Worm (Caenorhabditis elegans): ENCODE results near the gene cht-5.

cht-5 gene

DNA sequence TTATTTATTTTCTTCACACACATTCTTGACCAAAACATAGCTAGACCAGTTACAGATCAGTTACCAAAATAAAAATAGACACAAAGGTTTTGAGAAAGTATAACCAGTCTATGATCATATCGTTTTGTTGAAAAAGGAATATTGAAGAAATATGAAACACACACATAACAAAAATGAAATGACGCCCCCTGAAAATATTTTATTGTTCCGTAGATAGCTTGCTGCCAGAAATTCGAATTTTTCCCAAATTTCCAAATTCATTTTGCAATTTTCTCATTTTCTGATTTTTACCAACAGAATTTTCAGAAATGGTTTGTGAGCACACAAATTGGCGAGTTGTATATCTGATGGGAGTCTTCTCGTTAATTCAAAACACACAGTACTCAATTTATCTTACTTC, 39.0 kb upstream of the cht-5 start, which contains the start of gene F57A8.7:
Gene F57A8.7 (plus strand): TSS at position 301 of the 400 bp plus-strand sequence.
- no peak for TF ChIP-seq nhr-12 (tag; optimal IDR thresholded peaks at IDR 0.05)
- no peak for TF ChIP-seq nhr-6 (tag; optimal IDR thresholded peaks at IDR 0.05)
- no peak for TF ChIP-seq lin-39 (tag; optimal IDR thresholded peaks at IDR 0.05)
- no peak for TF ChIP-seq nhr-23 (tag; optimal IDR thresholded peaks at IDR 0.05)
- TF ChIP-seq mab-5 (tag; optimal IDR thresholded peaks at IDR 0.05) = no peak
- no peak for TF ChIP-seq R02D3.7 (tag; optimal IDR thresholded peaks at IDR 0.05)
- TF ChIP-seq unc-39 (tag; optimal IDR thresholded peaks at IDR 0.05) = no peak
- no peak for TF ChIP-seq crh-2 (tag; optimal IDR thresholded peaks at IDR 0.05)
- no peak for TF ChIP-seq elt-1 (tag; optimal IDR thresholded peaks at IDR 0.05)
- no peak for TF ChIP-seq ceh-82 (tag; optimal IDR thresholded peaks at IDR 0.05)
- no peak for TF ChIP-seq mdl-1 (tag; optimal IDR thresholded peaks at IDR 0.05)
- TF ChIP-seq dmd-4 (tag; optimal IDR thresholded peaks at IDR 0.05) = no peak
- TF ChIP-seq sma-3 (GFP tag; optimal IDR thresholded peaks at IDR 0.05) = no peak
- no peak for TF ChIP-seq lin-11 (tag; optimal IDR thresholded peaks at IDR 0.05)
- no peak for TF ChIP-seq nhr-11 (tag; optimal IDR thresholded peaks at IDR 0.05)
- no peak for TF ChIP-seq aly-2 (tag; optimal IDR thresholded peaks at IDR 0.05)
- no peak for TF ChIP-seq ztf-1 (GFP tag; conservative IDR thresholded peaks at IDR 0.05)

DNA sequence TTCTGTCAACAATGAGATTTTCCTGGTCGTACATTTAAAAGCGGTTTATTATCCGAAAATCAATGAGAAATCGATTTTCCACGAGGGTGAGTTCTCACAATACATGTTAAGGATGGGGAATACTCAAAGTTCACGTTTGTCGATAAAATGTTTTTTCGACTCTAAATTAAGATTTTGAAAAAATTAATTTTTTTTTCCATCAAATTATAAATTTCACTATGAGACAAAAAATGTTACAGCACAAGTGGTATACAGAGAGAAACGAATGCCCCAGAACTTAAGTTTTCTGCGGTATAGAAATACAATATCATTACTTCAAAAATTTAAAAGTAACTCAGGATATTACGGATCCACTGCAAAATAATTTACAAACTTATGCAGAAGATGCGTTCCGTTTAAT, 36.2 kb upstream of the cht-5 start, which contains the start of gene R04B5.1:
Gene R04B5.1 (minus strand): TSS at position 101 of the 400 bp plus-strand sequence.
- TF ChIP-seq nhr-237 (tag; optimal IDR thresholded peaks at IDR 0.05) (no peak), nhr-77 (tag; optimal IDR thresholded peaks at IDR 0.05) (no peak), ceh-82 (tag; optimal IDR thresholded peaks at IDR 0.05) (no peak), nhr-23 (tag; optimal IDR thresholded peaks at IDR 0.05) (no peak), crh-2 (tag; optimal IDR thresholded peaks at IDR 0.05) (no peak), fos-1 (tag; optimal IDR thresholded peaks at IDR 0.05) (no peak), mdl-1 (tag; optimal IDR thresholded peaks at IDR 0.05) (no peak), sem-4 (tag; optimal IDR thresholded peaks at IDR 0.05) (no peak), F13H6.1 (tag; optimal IDR thresholded peaks at IDR 0.05) (no peak), ceh-16 (tag; optimal IDR thresholded peaks at IDR 0.05) (no peak), egl-27 (tag; optimal IDR thresholded peaks at IDR 0.05) (no peak)

DNA sequence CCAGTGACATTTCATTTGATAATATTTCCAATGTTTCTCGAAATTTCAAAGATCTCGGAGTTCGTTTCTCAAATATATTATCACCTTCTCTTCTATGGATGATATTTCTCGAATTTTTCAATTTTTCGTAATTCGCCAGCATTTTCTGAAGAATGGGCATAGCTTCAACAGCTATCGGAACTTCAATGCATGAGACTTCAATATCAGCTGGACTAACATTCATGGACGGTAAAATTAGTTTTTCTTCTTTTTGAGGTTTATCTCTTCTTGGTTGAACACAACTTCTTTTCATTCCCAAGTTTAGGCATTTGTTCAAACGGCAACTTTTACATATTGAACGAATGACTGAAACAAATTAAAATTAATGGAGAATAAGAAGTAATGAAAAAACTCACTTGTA, 33.5 kb upstream of the cht-5 start:
- TF ChIP-seq ceh-16 (tag; optimal IDR thresholded peaks at IDR 0.05) = no peak
- no peak for TF ChIP-seq mab-5 (tag; optimal IDR thresholded peaks at IDR 0.05)
- no peak for TF ChIP-seq nhr-23 (tag; optimal IDR thresholded peaks at IDR 0.05)
- no peak for TF ChIP-seq snpc-4 (tag; optimal IDR thresholded peaks at IDR 0.05)
- no peak for TF ChIP-seq F13H6.1 (tag; optimal IDR thresholded peaks at IDR 0.05)
- no peak for TF ChIP-seq sma-9 (GFP tag; optimal IDR thresholded peaks at IDR 0.05)
- no peak for TF ChIP-seq sma-9 (tag; optimal IDR thresholded peaks at IDR 0.05)
- TF ChIP-seq alr-1 (tag; optimal IDR thresholded peaks at IDR 0.05) = no peak
- no peak for TF ChIP-seq aly-2 (tag; optimal IDR thresholded peaks at IDR 0.05)
- TF ChIP-seq nhr-10 (tag; optimal IDR thresholded peaks at IDR 0.05) = no peak

DNA sequence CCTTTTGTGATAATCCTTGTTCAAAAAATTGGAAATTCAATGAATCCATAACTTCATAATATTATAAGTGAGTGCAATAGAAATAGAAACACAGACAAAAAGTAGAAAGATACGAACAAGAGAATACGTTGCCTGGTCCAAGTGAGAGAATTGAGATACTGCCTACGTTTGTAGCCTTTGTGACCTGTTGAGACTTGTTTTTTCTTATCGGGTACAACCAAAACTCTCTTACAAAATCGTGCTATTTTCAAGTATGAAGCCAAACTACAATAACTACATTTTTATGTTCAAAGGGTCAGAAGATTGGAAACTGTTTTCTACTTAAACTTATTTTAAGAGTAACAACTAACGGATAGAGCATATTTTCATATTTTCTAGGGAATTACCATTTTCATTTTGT, 32.8 kb upstream of the cht-5 start, which contains the start of gene nhr-205:
Gene nhr-205 (minus strand): TSS at position 141 of the 400 bp plus-strand sequence.
- TF ChIP-seq egl-27 (tag; optimal IDR thresholded peaks at IDR 0.05) (no peak), nhr-25 (tag; optimal IDR thresholded peaks at IDR 0.05) (no peak), sem-4 (tag; optimal IDR thresholded peaks at IDR 0.05) (no peak), nhr-11 (tag; optimal IDR thresholded peaks at IDR 0.05) (no peak), sma-9 (GFP tag; optimal IDR thresholded peaks at IDR 0.05) (no peak), sma-9 (tag; optimal IDR thresholded peaks at IDR 0.05) (no peak), fos-1 (tag; optimal IDR thresholded peaks at IDR 0.05) (no peak), Y55F3AM.14 (GFP tag; optimal IDR thresholded peaks at IDR 0.05) (no peak), F13H6.1 (tag; optimal IDR thresholded peaks at IDR 0.05) (no peak), elt-1 (tag; optimal IDR thresholded peaks at IDR 0.05) (no peak), ZK546.5 (tag; optimal IDR thresholded peaks at IDR 0.05) (no peak), lin-13 (GFP tag; optimal IDR thresholded peaks at IDR 0.05) (no peak), snpc-4 (tag; optimal IDR thresholded peaks at IDR 0.05) (no peak), R02D3.7 (tag; optimal IDR thresholded peaks at IDR 0.05) (no peak), unc-39 (tag; optimal IDR thresholded peaks at IDR 0.05) (no peak), peb-1 (tag; optimal IDR thresholded peaks at IDR 0.05) (no peak)

DNA sequence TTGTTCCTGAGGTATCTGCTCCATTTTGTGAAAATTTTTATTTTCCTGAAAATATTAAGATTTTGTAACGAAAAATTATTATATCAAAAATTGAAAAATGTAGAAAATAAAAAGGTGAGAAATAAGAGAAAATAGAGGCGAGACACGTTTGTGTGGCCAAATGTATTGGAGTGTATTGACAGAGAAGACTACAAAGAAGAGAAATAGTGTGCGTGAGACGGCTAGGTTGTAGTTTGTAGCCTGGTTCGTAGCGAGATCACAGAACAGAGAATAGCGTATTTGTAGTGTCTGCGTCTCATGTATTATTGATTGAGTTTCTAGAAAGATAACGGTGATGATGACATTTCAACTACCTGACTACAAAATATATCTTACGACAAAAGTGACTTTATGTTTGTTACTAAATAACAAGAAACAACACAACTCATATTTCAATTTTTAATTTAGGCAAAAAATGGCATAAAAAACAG, 30.4 kb upstream of the cht-5 start, which contains the start of gene nhr-12:
Gene nhr-12 (minus strand): TSS at position 51 of the 470 bp plus-strand sequence.
- TF ChIP-seq crh-2 (tag; optimal IDR thresholded peaks at IDR 0.05) (peak; percentile 45), nhr-21 (tag; optimal IDR thresholded peaks at IDR 0.05) (no peak), sem-4 (tag; optimal IDR thresholded peaks at IDR 0.05) (no peak), ceh-82 (tag; optimal IDR thresholded peaks at IDR 0.05) (no peak), mab-5 (tag; optimal IDR thresholded peaks at IDR 0.05) (no peak), ztf-4 (tag; optimal IDR thresholded peaks at IDR 0.05) (no peak), mdl-1 (tag; optimal IDR thresholded peaks at IDR 0.05) (no peak), ztf-1 (GFP tag; conservative IDR thresholded peaks at IDR 0.05) (no peak), gmeb-1 (tag; optimal IDR thresholded peaks at IDR 0.05) (no peak), nhr-10 (tag; optimal IDR thresholded peaks at IDR 0.05) (no peak), unc-62 (GFP tag; optimal IDR thresholded peaks at IDR 0.05) (no peak), nhr-23 (tag; optimal IDR thresholded peaks at IDR 0.05) (no peak), skn-1 (tag; optimal IDR thresholded peaks at IDR 0.05) (peak; percentile 2), peb-1 (tag; optimal IDR thresholded peaks at IDR 0.05) (no peak), elt-1 (tag; optimal IDR thresholded peaks at IDR 0.05) (no peak), ceh-16 (tag; optimal IDR thresholded peaks at IDR 0.05) (no peak), egl-27 (tag; optimal IDR thresholded peaks at IDR 0.05) (no peak), sma-3 (GFP tag; optimal IDR thresholded peaks at IDR 0.05) (no peak), ztf-11 (tag; optimal IDR thresholded peaks at IDR 0.05) (no peak), R02D3.7 (tag; optimal IDR thresholded peaks at IDR 0.05) (no peak), unc-55 (GFP tag; optimal IDR thresholded peaks at IDR 0.05) (peak; percentile 24), unc-39 (tag; optimal IDR thresholded peaks at IDR 0.05) (no peak), F13H6.1 (tag; optimal IDR thresholded peaks at IDR 0.05) (no peak), sma-9 (GFP tag; optimal IDR thresholded peaks at IDR 0.05) (peak; percentile 29), sma-9 (tag; optimal IDR thresholded peaks at IDR 0.05) (no peak), nhr-6 (tag; optimal IDR thresholded peaks at IDR 0.05) (no peak), nhr-11 (tag; optimal IDR thresholded peaks at IDR 0.05) (no peak), lin-39 (tag; optimal IDR thresholded peaks at IDR 0.05) (no peak)
